Worm (Caenorhabditis elegans) whole organism, L3 larva: ENCODE results near the gene sftb-6.

Experiments used
- ZK546.5 ChIP-seq: sonication (generic microtip); optimal IDR thresholded peaks from 2 replicates; lab custom pipeline; 2017; ENCODE audit warnings: missing biosample characterization, missing genetic modification characterization
- ceh-16 ChIP-seq: sonication (generic microtip); optimal IDR thresholded peaks from 2 replicates; lab custom pipeline; 2017; ENCODE audit warnings: missing biosample characterization, missing genetic modification characterization
- daf-12 ChIP-seq: fragments of 150-350 bp; optimal IDR thresholded peaks from 2 replicates; lab custom pipeline; 2014; ENCODE audit warnings: missing biosample characterization, missing genetic modification reagents, missing genetic modification characterization
- egl-5 ChIP-seq: fragments of 150-350 bp; optimal IDR thresholded peaks from 2 replicates; lab custom pipeline; 2017; ENCODE audit warnings: missing biosample characterization, missing genetic modification reagents, missing genetic modification characterization, inconsistent platforms
- elt-1 ChIP-seq: fragments of 150-350 bp; optimal IDR thresholded peaks from 2 replicates; lab custom pipeline; 2014; ENCODE audit warnings: missing biosample characterization, missing genetic modification characterization
- elt-2 ChIP-seq: sonication (generic microtip); optimal IDR thresholded peaks from 2 replicates; lab custom pipeline; 2016; ENCODE audit warnings: missing genetic modification reagents, mild to moderate bottlenecking, missing genetic modification characterization, missing compliant biosample characterization
- elt-3 ChIP-seq, 3 experiments: fragments of 150-350 bp in 1 of 3; sonication (generic microtip) in 2 of 3; optimal IDR thresholded peaks; 2 replicates in 2 of 3; 4 replicates in 1 of 3; lab custom pipeline; 2014 to 2017; ENCODE audit warnings: missing biosample characterization in 3 of 3, missing genetic modification characterization in 3 of 3
- eor-1 ChIP-seq, 2 experiments: fragments of 150-350 bp; optimal IDR thresholded peaks; 2 replicates each; lab custom pipeline; 2014 to 2018; ENCODE audit warnings: missing biosample characterization in 2 of 2, missing genetic modification characterization in 2 of 2
- fkh-10 ChIP-seq: sonication (generic microtip); optimal IDR thresholded peaks from 2 replicates; lab custom pipeline; 2017; ENCODE audit warnings: missing biosample characterization, missing genetic modification reagents, missing genetic modification characterization
- fkh-2 ChIP-seq: fragments of 150-350 bp; optimal IDR thresholded peaks from 2 replicates; lab custom pipeline; 2014; ENCODE audit warnings: missing biosample characterization, missing genetic modification reagents, missing genetic modification characterization
- fos-1 ChIP-seq: fragments of 150-350 bp; optimal IDR thresholded peaks from 2 replicates; lab custom pipeline; 2014; ENCODE audit warnings: missing biosample characterization, missing genetic modification characterization
- hmg-11 ChIP-seq: sonication (generic microtip); optimal IDR thresholded peaks from 2 replicates; lab custom pipeline; 2016; ENCODE audit warnings: missing genetic modification characterization, missing compliant biosample characterization
- lin-15B ChIP-seq: fragments of 150-350 bp; optimal IDR thresholded peaks from 2 replicates; lab custom pipeline; 2014; ENCODE audit warnings: missing biosample characterization, missing genetic modification characterization
- lsy-12 ChIP-seq: sonication (generic microtip); optimal IDR thresholded peaks from 2 replicates; lab custom pipeline; 2016; ENCODE audit warnings: mild to moderate bottlenecking, missing genetic modification characterization, missing compliant biosample characterization
- mdl-1 ChIP-seq: fragments of 150-350 bp; optimal IDR thresholded peaks from 2 replicates; lab custom pipeline; 2014; ENCODE audit warnings: missing biosample characterization, missing genetic modification characterization
- mml-1 ChIP-seq: fragments of 150-350 bp; sonication (generic microtip); optimal IDR thresholded peaks from 3 replicates; lab custom pipeline; 2014; ENCODE audit warnings: missing biosample characterization, missing genetic modification characterization
- nfya-1 ChIP-seq: sonication (generic microtip); optimal IDR thresholded peaks from 2 replicates; lab custom pipeline; 2017; ENCODE audit warnings: missing genetic modification characterization, mild to moderate bottlenecking, missing compliant biosample characterization, antibody characterized with exemption, moderate library complexity; ENCODE audit not compliant: insufficient read depth
- nhr-11 ChIP-seq: fragments of 150-350 bp; optimal IDR thresholded peaks from 2 replicates; lab custom pipeline; 2014; ENCODE audit warnings: missing biosample characterization, missing genetic modification characterization
- nhr-12 ChIP-seq: fragments of 150-350 bp; optimal IDR thresholded peaks from 2 replicates; lab custom pipeline; 2014; ENCODE audit warnings: missing biosample characterization, missing genetic modification characterization
- nhr-23 ChIP-seq: fragments of 150-350 bp; optimal IDR thresholded peaks from 2 replicates; lab custom pipeline; 2014; ENCODE audit warnings: missing biosample characterization, missing genetic modification reagents, missing genetic modification characterization
- nhr-237 ChIP-seq: fragments of 150-350 bp; optimal IDR thresholded peaks from 2 replicates; lab custom pipeline; 2014; ENCODE audit warnings: missing biosample characterization, missing genetic modification characterization
- nhr-25 ChIP-seq: sonication (generic microtip); optimal IDR thresholded peaks from 2 replicates; lab custom pipeline; 2017; ENCODE audit warnings: missing biosample characterization, missing genetic modification characterization
- nhr-67 ChIP-seq: fragments of 150-350 bp; optimal IDR thresholded peaks from 2 replicates; lab custom pipeline; 2014; ENCODE audit warnings: missing biosample characterization, missing genetic modification characterization
- nhr-76 ChIP-seq: fragments of 150-350 bp; sonication (generic microtip); optimal IDR thresholded peaks from 5 replicates; lab custom pipeline; 2014; ENCODE audit warnings: missing biosample characterization, missing genetic modification characterization
- nhr-77 ChIP-seq: fragments of 150-350 bp; optimal IDR thresholded peaks from 2 replicates; lab custom pipeline; 2014; ENCODE audit warnings: missing biosample characterization, missing genetic modification characterization
- pha-4 ChIP-seq: fragments of 150-350 bp; optimal IDR thresholded peaks from 2 replicates; lab custom pipeline; 2014; ENCODE audit warnings: missing biosample characterization, missing genetic modification reagents, missing genetic modification characterization
- pqm-1 ChIP-seq: fragments of 150-350 bp; optimal IDR thresholded peaks from 2 replicates; lab custom pipeline; 2017; ENCODE audit warnings: missing biosample characterization, missing genetic modification characterization, inconsistent platforms
- sea-2 ChIP-seq: fragments of 150-350 bp; sonication (generic microtip); optimal IDR thresholded peaks from 4 replicates; lab custom pipeline; 2014; ENCODE audit warnings: missing biosample characterization, missing genetic modification reagents, missing genetic modification characterization
- skn-1 ChIP-seq: fragments of 150-350 bp; optimal IDR thresholded peaks from 2 replicates; lab custom pipeline; 2014; ENCODE audit warnings: missing biosample characterization, missing genetic modification characterization
- snpc-4 ChIP-seq: fragments of 150-350 bp; optimal IDR thresholded peaks from 2 replicates; lab custom pipeline; 2014; ENCODE audit warnings: missing biosample characterization, missing genetic modification characterization
- unc-62 ChIP-seq: fragments of 150-350 bp; sonication (generic microtip); optimal IDR thresholded peaks from 4 replicates; lab custom pipeline; 2014; ENCODE audit warnings: missing biosample characterization, missing genetic modification reagents, missing genetic modification characterization
- zag-1 ChIP-seq: fragments of 150-350 bp; optimal IDR thresholded peaks from 2 replicates; lab custom pipeline; 2014; ENCODE audit warnings: missing biosample characterization, missing genetic modification characterization
- ztf-11 ChIP-seq: fragments of 150-350 bp; optimal IDR thresholded peaks from 2 replicates; lab custom pipeline; 2014; ENCODE audit warnings: missing biosample characterization, missing genetic modification characterization
- ztf-4 ChIP-seq: fragments of 150-350 bp; optimal IDR thresholded peaks from 2 replicates; lab custom pipeline; 2014; ENCODE audit warnings: missing biosample characterization, missing genetic modification characterization

Gene sftb-6

DNA sequence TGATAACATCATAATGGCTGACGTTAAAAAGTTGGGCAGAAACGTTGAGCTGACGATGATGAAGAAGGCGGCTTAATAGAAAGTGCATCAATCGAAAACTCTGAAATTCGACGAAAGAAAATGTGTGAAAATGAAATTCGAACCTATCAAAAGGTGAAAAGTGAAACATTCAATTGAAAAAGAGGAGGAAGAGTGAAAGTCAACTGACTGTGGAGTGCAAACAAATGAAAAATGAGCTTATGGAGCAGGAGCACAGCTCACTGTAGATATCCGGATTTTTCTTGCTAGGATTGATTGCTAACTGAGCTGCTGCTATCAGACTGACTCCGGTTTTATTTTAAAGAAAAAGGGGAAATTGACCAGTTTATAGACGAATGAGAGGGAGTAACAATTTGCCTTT is 22.9 kb downstream of the sftb-6 start, which contains the start of gene K10B4.3:
Gene K10B4.3, minus strand, starts transcription at position 101 of the 400 bp plus-strand sequence.
- TF ChIP-seq fkh-2: no peak
- TF ChIP-seq, all 47 proteins: peak for 0

- TF ChIP-seq pha-4 (tag; lab: Kevin White, UChicago): peak; percentile 26
- no peak for TF ChIP-seq lin-15B
- peak; percentile 86 for TF ChIP-seq nhr-25 (tag; lab: Kevin White, UChicago)
- TF ChIP-seq hmg-11: peak; percentile 35
Observed at ce11 chrII:122008-122407, 23.8 kb downstream of the sftb-6 start.

- TF ChIP-seq pha-4 (tag; lab: Kevin White, UChicago) (peak; percentile 75), skn-1 (peak; percentile 5), pqm-1 (tag; lab: Kevin White, UChicago) (peak; percentile 49), nhr-23 (tag; lab: Kevin White, UChicago) (no peak), elt-2 (peak; percentile 55), nhr-11 (no peak)
Observed at ce11 chrII:122494-122893, 24.3 kb downstream of the sftb-6 start.

DNA sequence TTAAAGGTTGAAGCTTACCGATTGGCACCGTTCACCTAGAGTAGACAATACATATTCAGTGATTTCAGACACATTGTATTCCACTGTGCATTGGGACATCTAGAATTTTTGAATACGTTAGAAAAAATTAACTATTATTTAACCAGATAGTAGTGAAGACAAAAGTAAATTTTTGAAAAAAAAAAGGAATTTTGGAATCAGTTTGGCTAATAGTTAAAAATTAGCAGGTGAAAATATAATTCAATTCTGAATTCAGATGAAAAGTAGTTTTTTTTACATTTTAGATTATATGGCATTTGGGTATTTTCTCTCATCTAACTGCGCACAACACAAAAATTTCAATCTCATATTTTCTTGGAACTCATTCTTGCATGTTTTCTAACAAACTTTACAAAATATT is 26.7 kb downstream of the sftb-6 start, which contains the start of gene nmur-2:
Gene nmur-2, minus strand, starts transcription at position 101 of the 400 bp plus-strand sequence.
- no peak for TF ChIP-seq egl-5 (tag; lab: Kevin White, UChicago)
- no peak for TF ChIP-seq fos-1 (tag; lab: Kevin White, UChicago)
- TF ChIP-seq nhr-12 (tag; lab: Kevin White, UChicago): no peak
- no peak for TF ChIP-seq elt-1
- no peak for TF ChIP-seq ZK546.5 (tag; lab: Kevin White, UChicago)
- TF ChIP-seq fkh-10 (GFP tag; lab: Kevin White, UChicago): no peak
- no peak for TF ChIP-seq eor-1 (tag; optimal IDR thresholded peaks at IDR 0.05; lab: Kevin White, UChicago)
- TF ChIP-seq skn-1: no peak
- TF ChIP-seq nhr-77 (tag; lab: Kevin White, UChicago): no peak
- no peak for TF ChIP-seq mml-1 (tag; lab: Kevin White, UChicago)
- no peak for TF ChIP-seq pha-4 (tag; lab: Kevin White, UChicago)

DNA sequence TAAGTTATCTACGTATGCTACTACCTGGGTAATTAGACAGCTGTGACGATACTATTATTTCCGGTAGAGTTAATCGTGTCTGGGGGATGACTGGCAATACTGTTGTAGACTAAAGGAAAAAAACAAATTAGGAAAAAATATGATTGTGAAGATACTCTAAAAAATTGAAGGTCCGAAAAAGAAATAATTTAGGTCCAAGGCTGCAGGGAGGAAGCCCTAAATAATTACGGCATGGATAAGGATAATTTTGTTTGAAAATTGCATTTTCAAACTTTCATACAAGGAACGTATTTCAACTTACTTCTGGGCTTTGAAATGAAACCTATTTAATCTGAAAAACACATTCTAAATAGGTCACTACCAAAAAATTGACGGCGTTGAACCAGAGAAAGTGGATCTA is 30.7 kb downstream of the sftb-6 start, which contains the start of gene srd-3:
Gene srd-3, minus strand, starts transcription at position 101 of the 400 bp plus-strand sequence.
- TF ChIP-seq ztf-4 (tag; lab: Kevin White, UChicago): no peak
- no peak for TF ChIP-seq eor-1 (tag; optimal IDR thresholded peaks at IDR 0.05; lab: Kevin White, UChicago)
- no peak for TF ChIP-seq nfya-1 (tag; lab: Kevin White, UChicago)
- TF ChIP-seq sea-2 (GFP tag; lab: Kevin White, UChicago): no peak
- no peak for TF ChIP-seq nhr-23 (tag; lab: Kevin White, UChicago)
- no peak for TF ChIP-seq ceh-16 (tag; lab: Kevin White, UChicago)
- no peak for TF ChIP-seq nhr-237 (tag; lab: Kevin White, UChicago)
- no peak for TF ChIP-seq elt-1
- no peak for TF ChIP-seq nhr-67 (tag; lab: Kevin White, UChicago)
- no peak for TF ChIP-seq unc-62 (GFP tag; lab: Kevin White, UChicago)
- no peak for TF ChIP-seq ZK546.5 (tag; lab: Kevin White, UChicago)
- no peak for TF ChIP-seq nhr-77 (tag; lab: Kevin White, UChicago)
- no peak for TF ChIP-seq lsy-12 (tag; lab: Kevin White, UChicago)
- TF ChIP-seq skn-1: no peak
- TF ChIP-seq mdl-1: no peak
- no peak for TF ChIP-seq nhr-11
- no peak for TF ChIP-seq elt-3 (tag; optimal IDR thresholded peaks at IDR 0.05; lab: Kevin White, UChicago)
- TF ChIP-seq fos-1 (tag; lab: Kevin White, UChicago): no peak
- TF ChIP-seq fkh-2: no peak

- no peak for TF ChIP-seq ztf-4 (tag; lab: Kevin White, UChicago)
- TF ChIP-seq snpc-4: no peak
- TF ChIP-seq pqm-1 (tag; lab: Kevin White, UChicago): no peak
- TF ChIP-seq zag-1: no peak
- TF ChIP-seq fos-1 (tag; lab: Kevin White, UChicago): no peak
- TF ChIP-seq ztf-11 (tag; lab: Kevin White, UChicago): no peak
- no peak for TF ChIP-seq nhr-23 (tag; lab: Kevin White, UChicago)
- no peak for TF ChIP-seq eor-1 (tag; optimal IDR thresholded peaks at IDR 0.05; lab: Kevin White, UChicago)
- TF ChIP-seq daf-12 (tag; lab: Kevin White, UChicago): no peak
- no peak for TF ChIP-seq nhr-76
- TF ChIP-seq nhr-237 (tag; lab: Kevin White, UChicago): no peak
- no peak for TF ChIP-seq lin-15B
- TF ChIP-seq nhr-11: no peak
Observed at ce11 chrII:129770-130169, 31.6 kb downstream of the sftb-6 start.
